Fruit fly (Drosophila melanogaster): Measurements from ENCODE around the gene Spindly.

Spindly gene

DNA sequence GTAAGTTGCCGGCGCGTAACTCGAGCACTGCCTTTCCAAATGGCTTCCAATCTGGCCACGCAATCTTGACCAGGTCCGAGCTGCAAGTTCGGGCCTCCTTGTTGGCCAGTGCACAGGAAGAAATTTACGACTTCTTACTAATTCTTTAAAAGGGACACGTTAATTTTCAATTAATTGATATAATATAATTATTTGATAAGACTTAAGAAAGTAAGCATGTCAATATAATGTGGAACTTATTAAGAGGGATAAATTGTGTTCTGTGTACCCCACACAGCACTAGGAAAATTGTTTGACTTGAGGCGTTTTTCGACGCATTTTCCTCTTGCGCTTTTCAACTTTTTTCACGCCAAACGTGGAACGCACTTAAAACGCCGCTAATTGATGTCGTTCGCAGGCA lies 44.6 kb downstream of the Spindly start:
- TF ChIP-seq Rel (GFP tag; optimal IDR thresholded peaks at IDR 0.05) (no peak), Rel (tag; optimal IDR thresholded peaks at IDR 0.05) (no peak), Hr78 (GFP tag; optimal IDR thresholded peaks at IDR 0.05) (no peak), Vsx2 (GFP tag; optimal IDR thresholded peaks at IDR 0.05; ENCODE audit: partially characterized antibody) (no peak), lola (GFP tag; optimal IDR thresholded peaks at IDR 0.05) (no peak), brk (GFP tag; optimal IDR thresholded peaks at IDR 0.05) (no peak), OdsH (GFP tag; optimal IDR thresholded peaks at IDR 0.05) (no peak), woc (GFP tag; optimal IDR thresholded peaks at IDR 0.05) (no peak), Hnf4 (GFP tag; optimal IDR thresholded peaks at IDR 0.05) (no peak), N (GFP tag; optimal IDR thresholded peaks at IDR 0.05) (no peak), Abd-B (GFP tag; optimal IDR thresholded peaks at IDR 0.05) (no peak), Mio (GFP tag; optimal IDR thresholded peaks at IDR 0.05) (no peak)

- no peak for TF ChIP-seq Vsx2 (GFP tag; optimal IDR thresholded peaks at IDR 0.05; ENCODE audit: partially characterized antibody)
- no peak for TF ChIP-seq foxo (GFP tag; optimal IDR thresholded peaks at IDR 0.05)
- TF ChIP-seq CG9705 (GFP tag; optimal IDR thresholded peaks at IDR 0.05): no peak
- TF ChIP-seq Jra (GFP tag; optimal IDR thresholded peaks at IDR 0.05): no peak
- TF ChIP-seq woc (GFP tag; optimal IDR thresholded peaks at IDR 0.05): no peak
- no peak for TF ChIP-seq N (GFP tag; optimal IDR thresholded peaks at IDR 0.05)
Measured at dm6 chr2L:3484759-3485158, 45.4 kb downstream of the Spindly start.

- no peak for TF ChIP-seq Mio (GFP tag; optimal IDR thresholded peaks at IDR 0.05)
- no peak for TF ChIP-seq Abd-B (GFP tag; optimal IDR thresholded peaks at IDR 0.05)
- TF ChIP-seq tai (GFP tag; optimal IDR thresholded peaks at IDR 0.05): no peak
- TF ChIP-seq fru (GFP tag; optimal IDR thresholded peaks at IDR 0.05): no peak
- no peak for TF ChIP-seq Hr83 (GFP tag; optimal IDR thresholded peaks at IDR 0.05; ENCODE audit: poor library complexity, severe bottlenecking)
- no peak for TF ChIP-seq foxo (GFP tag; optimal IDR thresholded peaks at IDR 0.05)
- no peak for TF ChIP-seq Myc (optimal IDR thresholded peaks at IDR 0.05)
- no peak for TF ChIP-seq Dfd (GFP tag; optimal IDR thresholded peaks at IDR 0.05)
- TF ChIP-seq woc (GFP tag; optimal IDR thresholded peaks at IDR 0.05): no peak
- TF ChIP-seq N (GFP tag; optimal IDR thresholded peaks at IDR 0.05): no peak
- no peak for TF ChIP-seq OdsH (GFP tag; optimal IDR thresholded peaks at IDR 0.05)
- TF ChIP-seq Jra (GFP tag; optimal IDR thresholded peaks at IDR 0.05): no peak
- TF ChIP-seq sv (GFP tag; optimal IDR thresholded peaks at IDR 0.05): no peak
Measured at dm6 chr2L:3483672-3484071, 46.4 kb downstream of the Spindly start.

DNA sequence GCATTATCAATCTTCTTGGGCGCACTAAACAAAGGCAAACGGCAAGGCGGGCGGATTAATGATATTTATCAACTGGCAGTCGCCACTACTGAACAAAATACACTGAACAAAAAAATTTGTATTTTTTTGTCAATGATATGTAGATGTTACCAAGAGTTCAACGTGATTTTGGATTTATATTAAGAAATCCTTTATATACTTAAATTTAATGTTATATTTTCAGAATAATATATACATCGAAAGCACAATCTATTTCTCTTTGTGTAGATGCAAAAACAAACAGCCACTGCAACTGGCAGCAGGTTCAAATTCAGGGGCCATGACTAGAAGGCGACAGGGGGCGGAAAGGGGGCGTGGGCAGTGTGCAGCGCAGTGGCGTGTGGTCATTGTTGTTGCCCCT lies 47.4 kb downstream of the Spindly start:
- TF ChIP-seq brk (GFP tag; optimal IDR thresholded peaks at IDR 0.05) (no peak), Sp1 (GFP tag; optimal IDR thresholded peaks at IDR 0.05) (peak; percentile 18), GATAd (GFP tag; optimal IDR thresholded peaks at IDR 0.05) (no peak), N (GFP tag; optimal IDR thresholded peaks at IDR 0.05) (no peak), HLH106 (tag; optimal IDR thresholded peaks at IDR 0.05) (peak; percentile 19), fru (GFP tag; optimal IDR thresholded peaks at IDR 0.05) (no peak), jim (GFP tag; optimal IDR thresholded peaks at IDR 0.05) (no peak)

dm6 chr2L:3482037-3482436 lies 48.1 kb downstream of the Spindly start:
- TF ChIP-seq CG32264 (GFP tag; optimal IDR thresholded peaks at IDR 0.05): no peak
- no peak for TF ChIP-seq Hr78 (GFP tag; optimal IDR thresholded peaks at IDR 0.05)
- no peak for TF ChIP-seq lola (GFP tag; optimal IDR thresholded peaks at IDR 0.05)
- TF ChIP-seq GATAd (GFP tag; optimal IDR thresholded peaks at IDR 0.05): no peak
- no peak for TF ChIP-seq Dfd (GFP tag; optimal IDR thresholded peaks at IDR 0.05)
- TF ChIP-seq br (GFP tag; optimal IDR thresholded peaks at IDR 0.05): no peak
- no peak for TF ChIP-seq Hr83 (GFP tag; optimal IDR thresholded peaks at IDR 0.05; ENCODE audit: poor library complexity, severe bottlenecking)
- TF ChIP-seq OdsH (GFP tag; optimal IDR thresholded peaks at IDR 0.05): no peak
- no peak for TF ChIP-seq foxo (GFP tag; optimal IDR thresholded peaks at IDR 0.05)
- TF ChIP-seq usp (GFP tag; optimal IDR thresholded peaks at IDR 0.05): no peak
- TF ChIP-seq Dif (GFP tag; optimal IDR thresholded peaks at IDR 0.05; ENCODE audit: partially characterized antibody): no peak
- TF ChIP-seq dsf (GFP tag; optimal IDR thresholded peaks at IDR 0.05; ENCODE audit: borderline replicate concordance): no peak
- no peak for TF ChIP-seq CrebA (GFP tag; optimal IDR thresholded peaks at IDR 0.05; ENCODE audit: borderline replicate concordance)
- TF ChIP-seq woc (GFP tag; optimal IDR thresholded peaks at IDR 0.05): no peak

DNA sequence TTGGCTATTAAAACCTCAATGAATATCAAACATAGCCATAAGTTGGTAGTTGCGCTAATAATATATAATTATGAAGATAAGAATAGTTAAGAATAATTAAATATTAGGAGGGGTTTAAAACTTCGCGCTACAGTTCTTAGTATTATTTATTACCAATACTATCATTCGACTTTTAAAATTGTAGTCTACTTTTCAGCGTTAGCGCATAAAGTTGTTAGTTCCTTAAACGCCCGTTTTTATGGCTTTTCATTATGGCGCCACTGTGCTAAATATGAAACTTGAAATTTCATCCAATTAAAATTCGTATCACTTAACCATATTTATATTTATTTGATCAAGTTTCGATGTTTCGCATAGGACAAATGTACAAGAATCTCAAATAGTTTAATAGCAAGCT lies 49.7 kb downstream of the Spindly start:
- TF ChIP-seq Hnf4 (GFP tag; optimal IDR thresholded peaks at IDR 0.05) (peak; percentile 27), Hr83 (GFP tag; optimal IDR thresholded peaks at IDR 0.05; ENCODE audit: poor library complexity, severe bottlenecking) (no peak), h (GFP tag; optimal IDR thresholded peaks at IDR 0.05) (no peak), brk (GFP tag; optimal IDR thresholded peaks at IDR 0.05) (peak; percentile 25), Myc (optimal IDR thresholded peaks at IDR 0.05) (peak; percentile 91)

Measured in whole organism, wandering third instar larva.